Worm (Caenorhabditis elegans) whole organism, L2 larva: ENCODE measurements around the gene cyp-13A8.

Experiments used
- F13H6.1 ChIP-seq: sonication (generic microtip); optimal IDR thresholded peaks from 2 replicates; lab custom pipeline; 2016; ENCODE audit warnings: missing genetic modification characterization, missing compliant biosample characterization
- ama-1 ChIP-seq: fragments of 150-350 bp; optimal IDR thresholded peaks from 2 replicates; lab custom pipeline; 2018; ENCODE audit warnings: inconsistent platforms
- dmd-4 ChIP-seq: sonication (generic microtip); optimal IDR thresholded peaks from 2 replicates; lab custom pipeline; 2017; ENCODE audit warnings: missing biosample characterization, missing genetic modification characterization
- egl-27 ChIP-seq: sonication (generic microtip); optimal IDR thresholded peaks from 3 replicates; lab custom pipeline; 2017; ENCODE audit warnings: missing biosample characterization, missing genetic modification reagents, missing genetic modification characterization
- lin-11 ChIP-seq: fragments of 150-350 bp; sonication (generic microtip); optimal IDR thresholded peaks from 2 replicates; lab custom pipeline; 2014; ENCODE audit warnings: missing biosample characterization, missing genetic modification characterization, inconsistent platforms, mixed read lengths
- lsy-2 ChIP-seq, 2 experiments: fragments of 150-350 bp in 1 of 2; sonication (generic microtip) in 1 of 2; optimal IDR thresholded peaks; 2 replicates each; lab custom pipeline; 2014 to 2017; ENCODE audit warnings: missing biosample characterization in 2 of 2, missing genetic modification characterization in 2 of 2
- mab-5 ChIP-seq: fragments of 150-350 bp; optimal IDR thresholded peaks from 2 replicates; lab custom pipeline; 2014; ENCODE audit warnings: missing biosample characterization, missing genetic modification characterization
- mdl-1 ChIP-seq, 2 experiments: fragments of 150-350 bp in 1 of 2; sonication (generic microtip) in 1 of 2; optimal IDR thresholded peaks; 2 replicates each; lab custom pipeline; 2017; ENCODE audit warnings: missing biosample characterization in 2 of 2, missing genetic modification characterization in 2 of 2
- nhr-237 ChIP-seq: fragments of 150-350 bp; optimal IDR thresholded peaks from 2 replicates; lab custom pipeline; 2014; ENCODE audit warnings: missing biosample characterization, missing genetic modification characterization
- skn-1 ChIP-seq: sonication (generic microtip); optimal IDR thresholded peaks from 2 replicates; lab custom pipeline; 2017; ENCODE audit warnings: missing biosample characterization, missing genetic modification characterization
- snpc-4 ChIP-seq: fragments of 150-350 bp; optimal IDR thresholded peaks from 2 replicates; lab custom pipeline; 2014; ENCODE audit warnings: missing biosample characterization, missing genetic modification characterization
- unc-62 ChIP-seq: fragments of 150-350 bp; optimal IDR thresholded peaks from 2 replicates; lab custom pipeline; 2014; ENCODE audit warnings: missing biosample characterization, missing genetic modification reagents, missing genetic modification characterization

DNA sequence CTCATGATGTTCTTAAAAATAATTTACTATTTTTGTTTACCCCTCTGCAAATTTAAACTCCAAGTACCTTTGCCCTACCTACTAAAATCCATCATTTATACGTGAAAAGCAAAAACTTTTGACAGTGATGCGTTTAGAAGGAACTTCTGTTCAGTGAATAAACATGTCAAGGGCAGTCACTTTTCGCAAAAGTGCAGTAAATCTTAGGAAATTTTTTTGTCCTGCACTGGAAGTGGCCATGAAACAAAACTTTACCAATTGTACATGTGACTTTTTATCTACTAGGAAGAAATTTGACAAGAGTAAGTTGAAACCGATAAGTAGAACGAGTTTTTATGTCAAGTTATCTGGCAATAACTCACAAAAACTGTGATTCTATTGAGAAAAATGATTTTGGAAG is 21.2 kb downstream of the cyp-13A8 start:
- no peak for TF ChIP-seq mdl-1 (tag; optimal IDR thresholded peaks at IDR 0.05; lab: Kevin White, UChicago)
- TF ChIP-seq skn-1 (tag; lab: Kevin White, UChicago) = no peak
- no peak for TF ChIP-seq dmd-4
- TF ChIP-seq F13H6.1 (tag; lab: Kevin White, UChicago) = no peak
- no peak for TF ChIP-seq egl-27
- TF ChIP-seq lin-11 = no peak
- peak in 1 of 2 experiments; percentile 7 for TF ChIP-seq lsy-2 (tag; optimal IDR thresholded peaks at IDR 0.05; lab: Kevin White, UChicago)
- TF ChIP-seq ama-1 (lab: Kevin White, UChicago) = no peak
- TF ChIP-seq mab-5 = no peak
- no peak for TF ChIP-seq nhr-237 (tag; lab: Kevin White, UChicago)
- TF ChIP-seq snpc-4 (tag; lab: Kevin White, UChicago) = no peak
- TF ChIP-seq unc-62 (GFP tag; lab: Kevin White, UChicago) = no peak
